Worm (Caenorhabditis elegans) whole organism, late embryonic: Measurements from ENCODE around the gene C34F6.7.

Experiments used
- C08G9.2 ChIP-seq: sonication (generic microtip); optimal IDR thresholded peaks from 2 replicates; lab custom pipeline; 2016; ENCODE audit warnings: mild to moderate bottlenecking, missing genetic modification characterization, moderate library complexity, missing compliant biosample characterization
- C38D4.7 ChIP-seq: fragments of 200-800 bp; sonication (Bioruptor generic); optimal IDR thresholded peaks from 2 replicates; lab custom pipeline; 2018; ENCODE audit warnings: mild to moderate bottlenecking, missing genetic modification characterization, moderate library complexity, missing compliant biosample characterization
- K02D7.2 ChIP-seq: sonication (generic microtip); optimal IDR thresholded peaks from 2 replicates; lab custom pipeline; 2017; ENCODE audit warnings: mild to moderate bottlenecking, missing genetic modification characterization, missing compliant biosample characterization
- K09A11.1 ChIP-seq: sonication (generic microtip); optimal IDR thresholded peaks from 2 replicates; lab custom pipeline; 2017; ENCODE audit warnings: antibody characterized with exemption, mild to moderate bottlenecking, missing genetic modification characterization, missing compliant biosample characterization; ENCODE audit not compliant: insufficient read depth
- ama-1 ChIP-seq: fragments of 150-350 bp; optimal IDR thresholded peaks from 2 replicates; lab custom pipeline; 2014
- ceh-14 ChIP-seq: sonication (generic microtip); optimal IDR thresholded peaks from 2 replicates; lab custom pipeline; 2016; ENCODE audit warnings: missing genotype, missing genetic modification characterization, missing compliant biosample characterization
- ceh-18 ChIP-seq: sonication (generic microtip); optimal IDR thresholded peaks from 2 replicates; lab custom pipeline; 2016; ENCODE audit warnings: missing genetic modification characterization, missing compliant biosample characterization
- ceh-2 ChIP-seq: sonication (generic microtip); optimal IDR thresholded peaks from 2 replicates; lab custom pipeline; 2016; ENCODE audit warnings: missing genotype, missing genetic modification characterization, missing compliant biosample characterization
- ceh-24 ChIP-seq: sonication (generic microtip); optimal IDR thresholded peaks from 2 replicates; lab custom pipeline; 2016; ENCODE audit warnings: mild to moderate bottlenecking, missing genetic modification characterization, missing compliant biosample characterization
- ceh-30 ChIP-seq: fragments of 150-350 bp; optimal IDR thresholded peaks from 2 replicates; lab custom pipeline; 2014; ENCODE audit warnings: missing biosample characterization, missing genetic modification characterization
- ceh-31 ChIP-seq: sonication (generic microtip); optimal IDR thresholded peaks from 2 replicates; lab custom pipeline; 2016; ENCODE audit warnings: missing genetic modification characterization, missing compliant biosample characterization
- ceh-34 ChIP-seq: sonication (generic microtip); optimal IDR thresholded peaks from 2 replicates; lab custom pipeline; 2016; ENCODE audit warnings: mild to moderate bottlenecking, missing genetic modification characterization, missing compliant biosample characterization
- ceh-48 ChIP-seq: sonication (generic microtip); optimal IDR thresholded peaks from 2 replicates; lab custom pipeline; 2016; ENCODE audit warnings: missing genetic modification characterization, inconsistent platforms, missing compliant biosample characterization
- ceh-6 ChIP-seq: fragments of 200-800 bp; sonication (Bioruptor generic); optimal IDR thresholded peaks from 2 replicates; lab custom pipeline; 2018; ENCODE audit warnings: mild to moderate bottlenecking, missing genetic modification characterization, missing compliant biosample characterization
- dmd-4 ChIP-seq: sonication (generic microtip); optimal IDR thresholded peaks from 2 replicates; lab custom pipeline; 2016; ENCODE audit warnings: borderline replicate concordance, missing genetic modification characterization, missing compliant biosample characterization
- dve-1 ChIP-seq: sonication (generic microtip); optimal IDR thresholded peaks from 2 replicates; lab custom pipeline; 2017; ENCODE audit warnings: antibody characterized with exemption, mild to moderate bottlenecking, missing genetic modification characterization, missing compliant biosample characterization
- elt-2 ChIP-seq: sonication (generic microtip); optimal IDR thresholded peaks from 2 replicates; lab custom pipeline; 2016; ENCODE audit warnings: missing genetic modification reagents, missing genetic modification characterization, missing compliant biosample characterization
- elt-4 ChIP-seq: sonication (generic microtip); optimal IDR thresholded peaks from 2 replicates; lab custom pipeline; 2016; ENCODE audit warnings: missing genetic modification characterization, missing compliant biosample characterization
- ets-4 ChIP-seq: sonication (generic microtip); optimal IDR thresholded peaks from 2 replicates; lab custom pipeline; 2016; ENCODE audit warnings: missing genetic modification characterization, missing compliant biosample characterization
- eyg-1 ChIP-seq: sonication (generic microtip); optimal IDR thresholded peaks from 2 replicates; lab custom pipeline; 2016; ENCODE audit warnings: missing genotype, missing genetic modification characterization, missing compliant biosample characterization
- fax-1 ChIP-seq: sonication (generic microtip); optimal IDR thresholded peaks from 2 replicates; lab custom pipeline; 2016; ENCODE audit warnings: missing genotype, missing genetic modification characterization, missing compliant biosample characterization
- fkh-10 ChIP-seq: fragments of 150-350 bp; optimal IDR thresholded peaks from 2 replicates; lab custom pipeline; 2014; ENCODE audit warnings: missing biosample characterization, missing genetic modification reagents, missing genetic modification characterization
- fkh-6 ChIP-seq: sonication (generic microtip); optimal IDR thresholded peaks from 2 replicates; lab custom pipeline; 2016; ENCODE audit warnings: missing genetic modification characterization, missing compliant biosample characterization
- hlh-13 ChIP-seq: fragments of 200-800 bp; sonication (Bioruptor generic); optimal IDR thresholded peaks from 2 replicates; lab custom pipeline; 2018; ENCODE audit warnings: mild to moderate bottlenecking, missing genetic modification characterization, missing compliant biosample characterization
- hlh-15 ChIP-seq: sonication (generic microtip); optimal IDR thresholded peaks from 2 replicates; lab custom pipeline; 2016; ENCODE audit warnings: missing genetic modification characterization, missing compliant biosample characterization
- hlh-30 ChIP-seq: sonication (generic microtip); optimal IDR thresholded peaks from 2 replicates; lab custom pipeline; 2017; ENCODE audit warnings: antibody characterized with exemption, missing genetic modification characterization, missing compliant biosample characterization; ENCODE audit not compliant: insufficient read depth
- hlh-6 ChIP-seq: sonication (generic microtip); optimal IDR thresholded peaks from 2 replicates; lab custom pipeline; 2016; ENCODE audit warnings: missing genotype, missing genetic modification characterization, missing compliant biosample characterization
- hlh-8 ChIP-seq: sonication (generic microtip); optimal IDR thresholded peaks from 2 replicates; lab custom pipeline; 2016; ENCODE audit warnings: missing genotype, missing genetic modification characterization, missing compliant biosample characterization
- lin-11 ChIP-seq: fragments of 200-800 bp; sonication (Bioruptor generic); optimal IDR thresholded peaks from 2 replicates; lab custom pipeline; 2018; ENCODE audit warnings: mild to moderate bottlenecking, missing genetic modification characterization, missing compliant biosample characterization
- madf-2 ChIP-seq: sonication (generic microtip); optimal IDR thresholded peaks from 2 replicates; lab custom pipeline; 2017; ENCODE audit warnings: missing genetic modification characterization, missing compliant biosample characterization
- mec-3 ChIP-seq: sonication (generic microtip); optimal IDR thresholded peaks from 2 replicates; lab custom pipeline; 2016; ENCODE audit warnings: borderline replicate concordance, missing genetic modification characterization, missing compliant biosample characterization
- nfya-1 ChIP-seq: sonication (generic microtip); optimal IDR thresholded peaks from 2 replicates; lab custom pipeline; 2017; ENCODE audit warnings: missing genetic modification characterization, mild to moderate bottlenecking, missing compliant biosample characterization, antibody characterized with exemption, moderate library complexity
- nhr-11 ChIP-seq: fragments of 150-350 bp; optimal IDR thresholded peaks from 2 replicates; lab custom pipeline; 2014; ENCODE audit warnings: missing biosample characterization, missing genetic modification characterization
- npax-4 ChIP-seq: sonication (generic microtip); optimal IDR thresholded peaks from 2 replicates; lab custom pipeline; 2016; ENCODE audit warnings: missing genetic modification characterization, missing compliant biosample characterization
- pag-3 ChIP-seq: sonication (generic microtip); optimal IDR thresholded peaks from 2 replicates; lab custom pipeline; 2016; ENCODE audit warnings: missing compliant biosample characterization, missing genetic modification characterization, borderline replicate concordance
- pat-9 ChIP-seq: fragments of 200-800 bp; sonication (Bioruptor generic); optimal IDR thresholded peaks from 2 replicates; lab custom pipeline; 2018; ENCODE audit warnings: mild to moderate bottlenecking, missing genetic modification characterization, moderate library complexity, missing compliant biosample characterization
- pax-1 ChIP-seq: fragments of 150-350 bp; optimal IDR thresholded peaks from 2 replicates; lab custom pipeline; 2014; ENCODE audit warnings: missing biosample characterization, missing genetic modification characterization
- pha-4 ChIP-seq: fragments of 150-350 bp; optimal IDR thresholded peaks from 2 replicates; lab custom pipeline; 2018; ENCODE audit warnings: missing biosample characterization, missing genetic modification reagents, missing genetic modification characterization
- pqm-1 ChIP-seq: sonication (generic microtip); optimal IDR thresholded peaks from 2 replicates; lab custom pipeline; 2016; ENCODE audit warnings: missing genetic modification characterization, missing compliant biosample characterization
- pros-1 ChIP-seq: fragments of 150-350 bp; optimal IDR thresholded peaks from 2 replicates; lab custom pipeline; 2014; ENCODE audit warnings: missing biosample characterization, missing genetic modification reagents, missing genetic modification characterization
- ref-2 ChIP-seq: sonication (generic microtip); optimal IDR thresholded peaks from 2 replicates; lab custom pipeline; 2016; ENCODE audit warnings: missing genetic modification characterization, missing compliant biosample characterization
- rnt-1 ChIP-seq: sonication (generic microtip); optimal IDR thresholded peaks from 2 replicates; lab custom pipeline; 2016; ENCODE audit warnings: missing genetic modification characterization, missing compliant biosample characterization
- sdc-2 ChIP-seq: sonication (generic microtip); optimal IDR thresholded peaks from 2 replicates; lab custom pipeline; 2016; ENCODE audit warnings: missing genotype, missing genetic modification characterization, missing compliant biosample characterization
- sox-4 ChIP-seq: sonication (generic microtip); optimal IDR thresholded peaks from 2 replicates; lab custom pipeline; 2017; ENCODE audit warnings: mild to moderate bottlenecking, missing genetic modification characterization, inconsistent platforms, missing compliant biosample characterization
- syd-9 ChIP-seq: sonication (generic microtip); optimal IDR thresholded peaks from 2 replicates; lab custom pipeline; 2016; ENCODE audit warnings: mild to moderate bottlenecking, missing genetic modification characterization, moderate library complexity, missing compliant biosample characterization
- tbx-2 ChIP-seq: sonication (generic microtip); optimal IDR thresholded peaks from 2 replicates; lab custom pipeline; 2016; ENCODE audit warnings: missing genetic modification characterization, missing compliant biosample characterization
- tbx-7 ChIP-seq: sonication (generic microtip); optimal IDR thresholded peaks from 2 replicates; lab custom pipeline; 2016; ENCODE audit warnings: missing genotype, missing genetic modification characterization, missing compliant biosample characterization
- ttx-3 ChIP-seq: sonication (generic microtip); optimal IDR thresholded peaks from 2 replicates; lab custom pipeline; 2016; ENCODE audit warnings: missing genetic modification reagents, missing genetic modification characterization, missing compliant biosample characterization
- unc-55 ChIP-seq: sonication (generic microtip); optimal IDR thresholded peaks from 2 replicates; lab custom pipeline; 2017; ENCODE audit warnings: missing biosample characterization, missing genetic modification reagents, missing genetic modification characterization

The C34F6.7 gene

DNA sequence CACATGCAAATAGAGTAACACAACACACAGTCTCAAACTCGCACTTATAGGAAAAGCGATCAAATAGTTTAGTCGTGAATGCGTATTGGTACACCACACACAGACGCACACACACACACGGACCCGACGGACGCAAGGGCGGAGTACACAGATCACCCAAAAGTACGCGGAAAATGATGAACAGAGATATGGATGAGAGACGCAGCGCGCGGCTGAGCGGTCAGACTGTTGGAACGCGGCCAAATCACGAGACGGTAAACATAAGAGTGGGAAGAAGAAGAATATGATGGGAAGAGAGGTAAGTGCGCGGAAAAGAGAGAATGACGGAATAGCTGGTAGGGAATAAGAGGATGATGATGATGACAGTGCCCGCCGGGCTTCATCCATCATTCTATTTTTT, 32.8 kb upstream of the C34F6.7 start:
- TF ChIP-seq pat-9 (tag; lab: Kevin White, UChicago) = no peak
- TF ChIP-seq pag-3 (tag; lab: Kevin White, UChicago) = no peak
- no peak for TF ChIP-seq sox-4 (tag; lab: Kevin White, UChicago)
- no peak for TF ChIP-seq ceh-6 (GFP tag; lab: Kevin White, UChicago)
- TF ChIP-seq ceh-34 (tag; lab: Kevin White, UChicago) = peak; percentile 79
- TF ChIP-seq C38D4.7 (GFP tag; lab: Kevin White, UChicago) = no peak
- peak; percentile 40 for TF ChIP-seq nfya-1 (tag; lab: Kevin White, UChicago)
- TF ChIP-seq fax-1 (tag; lab: Kevin White, UChicago) = no peak
- TF ChIP-seq ceh-24 = no peak
- no peak for TF ChIP-seq dmd-4 (tag; lab: Kevin White, UChicago)
- no peak for TF ChIP-seq madf-2
- TF ChIP-seq pha-4 (tag; lab: Kevin White, UChicago) = no peak
- peak; percentile 59 for TF ChIP-seq ceh-2
- TF ChIP-seq K09A11.1 = no peak
- peak; percentile 44 for TF ChIP-seq C08G9.2 (tag; lab: Kevin White, UChicago)
- TF ChIP-seq mec-3 (tag; lab: Kevin White, UChicago) = no peak
- peak; percentile 3 for TF ChIP-seq elt-2 (tag; lab: Kevin White, UChicago)
- no peak for TF ChIP-seq hlh-8 (tag; lab: Kevin White, UChicago)
- no peak for TF ChIP-seq hlh-13
- peak; percentile 75 for TF ChIP-seq hlh-6
- TF ChIP-seq ceh-48 = no peak
- no peak for TF ChIP-seq ceh-30
- TF ChIP-seq dve-1 = peak; percentile 27
- TF ChIP-seq pax-1 (tag; lab: Kevin White, UChicago) = no peak
- TF ChIP-seq ama-1 (lab: Kevin White, UChicago) = no peak
- peak; percentile 28 for TF ChIP-seq fkh-6 (tag; lab: Kevin White, UChicago)
- TF ChIP-seq ceh-14 = no peak
- no peak for TF ChIP-seq K02D7.2 (tag; lab: Kevin White, UChicago)
- TF ChIP-seq unc-55 (GFP tag; lab: Kevin White, UChicago) = no peak
- peak; percentile 17 for TF ChIP-seq ceh-18 (tag; lab: Kevin White, UChicago)
- no peak for TF ChIP-seq ttx-3 (tag; lab: Kevin White, UChicago)
- TF ChIP-seq npax-4 (tag; lab: Kevin White, UChicago) = no peak
- peak; percentile 47 for TF ChIP-seq tbx-2 (tag; lab: Kevin White, UChicago)
- no peak for TF ChIP-seq pros-1 (tag; lab: Kevin White, UChicago)
- no peak for TF ChIP-seq elt-4 (tag; lab: Kevin White, UChicago)
- TF ChIP-seq ref-2 = peak; percentile 19
- TF ChIP-seq hlh-30 (tag; lab: Kevin White, UChicago) = peak; percentile 92
- TF ChIP-seq eyg-1 = no peak
- no peak for TF ChIP-seq syd-9 (tag; lab: Kevin White, UChicago)
- TF ChIP-seq ceh-31 (tag; lab: Kevin White, UChicago) = peak; percentile 40
- no peak for TF ChIP-seq fkh-10 (GFP tag; lab: Kevin White, UChicago)
- no peak for TF ChIP-seq lin-11
- peak; percentile 58 for TF ChIP-seq sdc-2
- TF ChIP-seq pqm-1 (tag; lab: Kevin White, UChicago) = no peak
- TF ChIP-seq tbx-7 (tag; lab: Kevin White, UChicago) = no peak
- TF ChIP-seq hlh-15 (tag; lab: Kevin White, UChicago) = no peak
- peak; percentile 37 for TF ChIP-seq rnt-1 (tag; lab: Kevin White, UChicago)
- TF ChIP-seq ets-4 (tag; lab: Kevin White, UChicago) = no peak
- no peak for TF ChIP-seq nhr-11 (tag; lab: Kevin White, UChicago)
